Worm (Caenorhabditis elegans): ENCODE results near the gene epg-4.

DNA sequence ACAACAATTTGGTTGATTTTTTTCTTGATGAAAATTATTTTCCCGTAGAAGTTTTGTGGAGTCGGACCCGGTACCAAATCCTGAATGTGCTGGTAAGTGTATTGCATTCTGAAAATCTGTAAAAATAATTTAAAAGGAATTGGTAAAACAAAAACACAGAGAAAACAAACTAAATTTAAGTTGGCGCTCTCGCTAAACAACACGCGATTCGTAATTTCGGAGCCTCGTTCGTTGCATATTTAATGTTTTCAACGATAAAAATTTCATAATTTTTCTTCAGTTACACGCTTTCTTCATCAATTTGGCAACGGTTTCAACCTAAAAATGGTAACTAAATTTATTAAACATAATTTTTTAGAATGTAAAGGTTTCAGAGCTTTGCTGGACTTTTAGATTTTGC lies 48.4 kb upstream of the epg-4 start, which contains the start of the genes pot-1 and ggtb-1:
- no peak for TF ChIP-seq tra-1 (GFP tag; IDR thresholded peaks at IDR 0.05)
- no peak for TF ChIP-seq unc-39 (tag; optimal IDR thresholded peaks at IDR 0.05)
- no peak for TF ChIP-seq hlh-11 (tag; optimal IDR thresholded peaks at IDR 0.05)
- no peak for TF ChIP-seq lin-39 (tag; optimal IDR thresholded peaks at IDR 0.05)
